Worm (Caenorhabditis elegans) whole organism, young adult: ENCODE results near the gene C09G5.13.

Experiments used
- B0261.1 ChIP-seq: sonication (generic microtip); optimal IDR thresholded peaks from 2 replicates; lab custom pipeline; 2016; ENCODE audit warnings: mild to moderate bottlenecking, missing genetic modification characterization, moderate library complexity, missing compliant biosample characterization
- F23B12.7 ChIP-seq: sonication (generic microtip); optimal IDR thresholded peaks from 2 replicates; lab custom pipeline; 2017; ENCODE audit warnings: missing genetic modification characterization, mild to moderate bottlenecking, missing compliant biosample characterization, antibody characterized with exemption, moderate library complexity; ENCODE audit not compliant: insufficient read depth
- ama-1 ChIP-seq, 3 experiments: fragments of 150-350 bp in 1 of 3; sonication (generic microtip) in 2 of 3; optimal IDR thresholded peaks; 2 replicates each; lab custom pipeline; 2014 to 2018; ENCODE audit warnings: missing biosample characterization in 2 of 3, missing genetic modification characterization in 2 of 3, missing genetic modification reagents in 2 of 3
- ccch-3 ChIP-seq: fragments of 200-800 bp; sonication (Bioruptor generic); optimal IDR thresholded peaks from 2 replicates; lab custom pipeline; 2018; ENCODE audit warnings: mild to moderate bottlenecking, missing genetic modification characterization, missing compliant biosample characterization
- ceh-58 ChIP-seq: fragments of 200-800 bp; sonication (Bioruptor generic); IDR thresholded peaks from 2 replicates; pipeline ENCODE4 v1.3.6; 2022; ENCODE audit warnings: missing genetic modification characterization, missing compliant biosample characterization
- ets-4 ChIP-seq: fragments of 200-800 bp; sonication (Bioruptor generic); optimal IDR thresholded peaks from 2 replicates; lab custom pipeline; 2018; ENCODE audit warnings: mild to moderate bottlenecking, missing genetic modification characterization, missing compliant biosample characterization
- rec-8 ChIP-seq, 2 experiments: sonication (generic microtip); optimal IDR thresholded peaks; 2 replicates each; lab custom pipeline; 2016; ENCODE audit warnings: mild to moderate bottlenecking in 2 of 2, missing genetic modification characterization in 2 of 2, missing genetic modification reagents in 2 of 2, missing genotype in 2 of 2, missing biosample characterization in 1 of 2, missing compliant biosample characterization in 1 of 2, moderate library complexity in 1 of 2
- sea-2 ChIP-seq: fragments of 200-800 bp; sonication (Bioruptor generic); IDR thresholded peaks from 2 replicates; pipeline ENCODE4 v1.3.6; 2022; ENCODE audit warnings: missing genetic modification characterization, missing compliant biosample characterization
- unc-62 ChIP-seq: fragments of 150-350 bp; optimal IDR thresholded peaks from 2 replicates; lab custom pipeline; 2014; ENCODE audit warnings: missing biosample characterization, missing genetic modification reagents, missing genetic modification characterization

DNA sequence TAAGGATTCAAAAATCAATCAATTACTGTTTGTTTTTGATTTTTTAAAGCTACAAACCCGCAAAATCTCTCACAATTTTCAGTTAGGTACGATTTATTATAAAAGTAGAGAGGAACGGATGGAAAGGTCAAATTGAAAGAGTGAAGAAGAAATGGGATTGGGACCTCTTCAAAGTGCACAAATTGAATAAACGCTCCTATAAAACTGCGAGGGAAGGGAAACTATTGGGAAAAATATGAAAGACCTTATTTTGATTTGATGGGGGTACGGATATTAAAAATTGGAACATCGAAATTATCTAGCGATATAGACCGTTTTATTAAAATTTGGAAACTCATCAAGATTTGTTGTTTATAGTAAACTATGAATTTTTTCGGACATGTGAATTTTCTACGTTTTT is 49.5 kb downstream of the C09G5.13 start:
- TF ChIP-seq F23B12.7 (tag; lab: Kevin White, UChicago) (no peak), ets-4 (no peak), ccch-3 (GFP tag; lab: Kevin White, UChicago) (no peak), sea-2 (no peak), B0261.1 (no peak), rec-8 (tag; optimal IDR thresholded peaks at IDR 0.05; lab: Kevin White, UChicago) (no peak), ceh-58 (no peak), ama-1 (optimal IDR thresholded peaks at IDR 0.05; lab: Kevin White, UChicago) (no peak), ama-1 (GFP tag; optimal IDR thresholded peaks at IDR 0.05; lab: Kevin White, UChicago) (no peak), unc-62 (GFP tag; lab: Kevin White, UChicago) (no peak)
